Fruit fly (Drosophila melanogaster) Kc167 (cell line): ENCODE results near the gene CG10561.

Experiments used
- Myc ChIP-seq: fragments of >200 bp; optimal IDR thresholded peaks from 2 replicates; lab custom pipeline; 2017; ENCODE audit warnings: missing external identifiers
- Sin3A ChIP-seq: fragments of >200 bp; optimal IDR thresholded peaks from 2 replicates; lab custom pipeline; 2018; ENCODE audit warnings: missing external identifiers
- h ChIP-seq: fragments of >200 bp; optimal IDR thresholded peaks from 3 replicates; lab custom pipeline; 2018; ENCODE audit warnings: missing external identifiers
- insv ChIP-seq: fragments of >200 bp; optimal IDR thresholded peaks from 3 replicates; lab custom pipeline; 2018; ENCODE audit warnings: missing external identifiers
- psq ChIP-seq: fragments of >200 bp; optimal IDR thresholded peaks from 2 replicates; lab custom pipeline; 2017; ENCODE audit warnings: missing external identifiers
- ttk ChIP-seq: sonication (Bioruptor generic); optimal IDR thresholded peaks from 2 replicates; lab custom pipeline; 2017; ENCODE audit warnings: missing external identifiers

Gene CG10561

DNA sequence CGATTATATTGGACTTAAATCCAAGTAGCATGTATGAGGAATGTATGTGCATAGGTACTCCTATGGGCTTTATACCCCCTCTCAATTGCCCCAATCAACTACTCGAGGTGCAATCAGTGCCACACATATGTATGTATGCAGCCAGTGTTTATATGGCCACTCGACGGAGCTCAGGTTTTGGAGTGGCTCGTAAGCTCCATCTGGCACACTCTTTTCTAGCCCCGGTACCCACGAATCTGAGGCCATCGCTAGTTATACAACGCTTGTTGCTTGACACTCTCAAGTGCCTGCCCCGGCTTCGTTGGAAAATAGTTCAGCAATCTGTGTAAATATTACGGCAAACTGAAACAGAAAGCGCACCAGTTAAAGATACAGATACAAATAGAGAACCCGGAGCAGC is 17.8 kb upstream of the CG10561 start:
- no peak for TF ChIP-seq Myc
- TF ChIP-seq h (lab: Kevin White, UChicago) = no peak
- no peak for TF ChIP-seq psq
- no peak for TF ChIP-seq insv (lab: Kevin White, UChicago)
- no peak for TF ChIP-seq ttk (lab: Kevin White, UChicago)

DNA sequence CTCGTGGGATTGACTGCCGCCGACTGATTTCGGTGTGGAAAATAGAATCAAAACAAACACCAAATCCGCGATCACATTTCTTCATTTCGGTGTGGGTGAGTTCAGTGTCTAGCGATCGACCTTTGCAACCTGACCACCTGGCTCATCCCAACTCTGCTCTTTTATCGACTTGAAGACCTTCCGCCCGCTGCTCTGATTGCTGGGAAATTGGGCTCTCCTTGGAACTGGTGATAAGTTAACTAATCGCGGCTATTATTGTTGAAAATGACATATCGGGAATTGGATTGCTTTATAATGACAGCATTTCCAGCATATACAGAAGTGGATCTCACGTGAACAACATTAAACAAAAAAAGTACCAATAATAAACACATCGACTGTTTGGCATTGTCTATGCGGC is 16.8 kb upstream of the CG10561 start:
- TF ChIP-seq Sin3A (lab: Kevin White, UChicago) (no peak), psq (no peak), h (lab: Kevin White, UChicago) (no peak), Myc (no peak), insv (lab: Kevin White, UChicago) (no peak), ttk (lab: Kevin White, UChicago) (no peak)

DNA sequence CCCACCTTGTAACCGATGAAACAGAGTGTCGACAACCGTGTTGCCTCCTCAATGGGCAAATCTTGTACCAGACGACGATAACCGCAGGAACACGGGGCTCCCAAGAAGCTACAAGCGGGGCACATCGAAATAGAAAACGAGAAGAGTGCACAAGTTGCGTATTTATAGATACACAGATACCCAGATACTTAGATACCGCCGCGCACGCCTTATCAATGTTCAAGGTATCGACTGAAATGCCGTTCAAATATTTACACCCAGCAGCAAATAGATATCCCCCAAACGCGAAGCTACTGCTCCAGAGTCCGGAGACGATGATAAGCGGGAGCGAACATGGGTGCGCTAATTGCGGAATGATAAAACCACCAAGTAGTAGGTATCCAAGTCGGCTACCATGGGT is 15.5 kb upstream of the CG10561 start:
- TF ChIP-seq h (lab: Kevin White, UChicago) (no peak), insv (lab: Kevin White, UChicago) (no peak), psq (no peak), Myc (no peak), ttk (lab: Kevin White, UChicago) (no peak)

DNA sequence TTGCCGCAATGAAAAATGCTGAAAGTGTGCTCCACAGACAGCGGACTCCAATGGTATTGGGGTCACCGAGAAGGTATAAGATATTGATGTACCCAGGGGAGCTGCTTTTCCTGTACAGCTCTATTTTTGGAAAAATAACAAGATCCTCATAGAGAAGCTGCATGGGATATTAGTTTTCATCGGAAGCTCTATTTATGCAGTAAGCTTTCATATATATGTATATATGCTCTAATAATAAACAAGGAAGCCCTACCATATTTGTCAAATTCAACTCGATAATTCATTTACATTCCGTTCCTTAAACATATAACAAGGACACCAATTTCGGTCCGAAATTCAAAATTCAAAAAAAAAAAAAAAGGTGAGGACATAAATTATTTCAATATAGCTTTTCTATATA is 12.5 kb upstream of the CG10561 start, which contains the start of the genes CG17344 and CG43731:
Gene CG17344 (plus strand): TSS at position 301 of the 400 bp plus-strand sequence.
Gene CG43731 (plus strand): TSS at position 301 of the 400 bp plus-strand sequence.
- TF ChIP-seq insv (lab: Kevin White, UChicago) = no peak
- TF ChIP-seq Sin3A (lab: Kevin White, UChicago) = no peak
- TF ChIP-seq psq = no peak
- no peak for TF ChIP-seq h (lab: Kevin White, UChicago)
- no peak for TF ChIP-seq ttk (lab: Kevin White, UChicago)
- no peak for TF ChIP-seq Myc

DNA sequence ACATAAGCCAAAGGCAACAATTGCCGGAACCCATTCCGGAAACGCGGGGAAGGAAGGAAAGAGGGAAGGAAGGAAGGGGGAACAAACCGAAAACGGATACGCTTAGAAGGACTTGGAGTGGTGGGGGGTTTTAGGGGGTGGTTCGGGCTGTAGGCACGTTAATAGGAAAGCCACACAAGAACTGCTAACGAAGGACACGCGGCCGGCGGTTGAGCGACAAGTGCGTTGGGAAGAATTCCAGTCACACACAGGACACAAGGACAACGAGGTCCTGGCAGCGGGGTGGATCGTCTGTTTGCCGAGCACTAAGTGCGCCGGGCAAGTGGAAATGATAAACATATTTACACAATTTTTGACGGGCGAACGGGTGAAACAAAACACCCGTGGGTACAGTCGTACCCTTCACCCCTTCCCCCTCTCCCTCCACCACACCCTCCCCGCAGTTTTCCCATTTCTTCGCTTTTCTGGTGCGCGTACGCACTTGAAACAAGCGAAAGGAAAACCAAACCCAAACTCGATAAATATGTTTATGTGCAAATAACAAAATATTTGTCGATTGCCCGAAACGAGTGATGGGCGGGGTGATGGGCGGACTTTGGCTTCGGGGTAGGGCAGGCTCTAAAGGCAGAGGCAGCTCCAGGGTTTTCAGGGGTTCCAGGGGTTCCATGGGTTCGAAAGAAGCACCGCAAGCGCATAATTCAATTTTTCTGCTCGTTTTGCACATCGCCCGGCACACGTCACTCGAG is 10.9 kb upstream of the CG10561 start:
- no peak for TF ChIP-seq Sin3A (lab: Kevin White, UChicago)
- TF ChIP-seq Myc = no peak
- TF ChIP-seq insv (lab: Kevin White, UChicago) = no peak
- no peak for TF ChIP-seq ttk (lab: Kevin White, UChicago)
- no peak for TF ChIP-seq h (lab: Kevin White, UChicago)
- TF ChIP-seq psq = no peak

DNA sequence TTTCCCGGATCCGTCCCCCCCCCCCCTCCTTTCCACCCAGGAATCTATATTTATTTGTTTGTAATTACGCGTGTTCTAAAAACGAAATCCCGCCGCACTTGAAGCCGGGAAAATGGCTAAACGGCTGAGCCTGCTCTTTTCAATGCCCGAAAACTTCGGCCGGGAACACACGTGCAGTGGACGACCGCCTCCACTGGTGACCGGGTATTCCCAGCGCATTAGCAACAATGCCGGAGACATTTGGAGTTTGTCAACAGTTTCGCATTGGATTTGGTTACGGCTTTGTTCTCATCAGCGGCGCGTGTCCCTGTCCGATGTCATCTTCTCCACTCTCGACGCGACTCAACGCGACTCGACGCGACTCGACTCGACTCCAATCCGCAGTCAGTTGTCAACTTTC is 9.8 kb upstream of the CG10561 start:
- TF ChIP-seq insv (lab: Kevin White, UChicago) = no peak
- TF ChIP-seq ttk (lab: Kevin White, UChicago) = no peak
- TF ChIP-seq h (lab: Kevin White, UChicago) = no peak
- no peak for TF ChIP-seq Sin3A (lab: Kevin White, UChicago)
- no peak for TF ChIP-seq Myc
- no peak for TF ChIP-seq psq

DNA sequence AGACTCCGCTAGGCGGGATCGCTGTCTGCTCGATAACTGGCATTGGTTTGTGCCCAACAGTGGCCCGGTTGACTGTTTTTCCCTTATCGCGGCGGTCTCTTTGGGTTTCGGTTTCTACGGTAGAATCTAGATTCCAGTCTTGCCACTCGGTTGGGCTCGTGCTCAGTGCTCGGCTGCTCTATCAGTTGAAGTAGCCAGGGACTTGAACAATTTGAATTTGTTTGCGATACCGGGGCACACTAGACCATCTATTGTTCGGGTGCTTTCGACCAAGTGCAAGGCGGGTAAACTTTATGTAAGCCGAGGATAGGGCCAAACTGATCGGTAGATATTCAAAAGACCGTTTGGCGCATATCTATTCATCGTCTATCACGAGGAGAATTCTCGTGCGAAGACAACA is 8.0 kb upstream of the CG10561 start:
- no peak for TF ChIP-seq Myc

DNA sequence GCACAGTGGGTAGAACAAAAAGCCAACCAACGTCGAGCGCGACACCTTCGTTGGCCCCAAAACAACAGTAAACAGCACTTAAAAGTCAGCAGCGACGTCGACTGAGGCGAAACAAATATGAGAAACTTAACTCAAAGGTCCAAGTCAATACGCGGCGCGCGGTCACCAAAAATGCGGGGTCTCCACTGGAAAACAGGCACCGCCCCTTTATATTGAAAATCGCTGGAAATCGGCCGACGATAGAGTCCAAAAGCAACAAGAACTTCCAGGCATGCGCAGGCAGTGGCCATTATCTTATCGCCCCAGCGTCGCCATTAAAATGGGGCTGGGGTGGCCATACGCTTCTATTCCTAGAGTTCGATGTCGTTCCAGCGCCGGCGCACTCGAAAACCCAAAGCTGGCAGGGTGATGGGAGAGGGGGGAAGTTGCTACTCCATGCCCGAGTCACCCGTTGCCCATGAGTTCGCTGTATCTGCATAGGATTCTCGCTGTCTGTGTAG is 5.8 kb upstream of the CG10561 start, which contains the start of gene Lim3:
Gene Lim3 (minus strand): TSS at position 51 of the 500 bp plus-strand sequence.
- TF ChIP-seq psq = no peak
- no peak for TF ChIP-seq insv (lab: Kevin White, UChicago)
- TF ChIP-seq h (lab: Kevin White, UChicago) = no peak
- TF ChIP-seq ttk (lab: Kevin White, UChicago) = no peak
- TF ChIP-seq Myc = no peak

DNA sequence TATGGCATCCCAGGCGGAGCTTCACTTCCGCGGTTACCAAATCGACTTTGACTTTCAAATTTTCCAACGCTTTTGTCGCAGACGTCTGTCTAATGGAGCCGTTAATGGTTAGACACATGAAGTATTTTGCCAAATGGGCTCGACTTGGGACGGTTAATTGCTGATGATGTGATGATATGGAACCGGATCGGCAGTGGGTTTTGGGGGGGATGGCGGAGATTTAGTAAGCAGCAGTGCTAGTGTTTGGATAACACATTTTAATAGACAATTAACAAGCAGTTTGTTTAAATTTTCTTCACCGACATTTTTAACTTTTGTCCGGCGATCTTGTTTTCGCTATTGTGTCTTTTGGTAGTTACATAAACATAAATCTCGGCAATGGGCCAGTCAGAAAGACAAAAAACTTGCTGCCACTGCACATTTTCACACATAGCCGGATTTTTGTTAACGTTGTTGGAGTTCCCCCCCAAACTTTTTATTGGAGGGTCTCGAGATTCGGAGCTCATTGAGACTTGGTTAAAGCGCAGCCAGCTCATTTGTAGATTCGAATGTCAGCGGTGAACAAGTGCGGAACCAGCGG is 4.5 kb upstream of the CG10561 start, which contains the start of gene amd:
Gene amd (plus strand): TSS at position 530 of the 580 bp plus-strand sequence.
- TF ChIP-seq Myc = no peak

DNA sequence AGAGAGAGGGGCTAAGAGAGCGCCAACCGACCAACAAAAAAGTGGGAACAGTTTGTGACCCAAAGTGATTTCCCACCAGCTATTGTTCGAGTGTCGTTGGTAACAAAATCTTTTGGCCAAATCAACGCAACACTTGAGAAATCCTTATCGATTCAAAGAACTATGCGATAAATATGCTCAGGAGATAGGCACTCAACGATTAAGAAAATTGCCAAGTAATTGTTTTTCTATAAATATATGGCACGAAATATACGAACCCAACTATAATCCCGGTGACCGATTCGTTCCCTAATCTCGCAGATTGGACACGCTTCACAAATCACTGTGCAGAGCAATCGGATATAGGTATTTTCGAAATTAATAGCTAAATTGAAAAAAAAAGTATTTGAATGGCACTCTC is 3.1 kb upstream of the CG10561 start:
- TF ChIP-seq ttk (lab: Kevin White, UChicago) (no peak), psq (no peak), Myc (no peak), Sin3A (lab: Kevin White, UChicago) (no peak), h (lab: Kevin White, UChicago) (no peak), insv (lab: Kevin White, UChicago) (no peak)

DNA sequence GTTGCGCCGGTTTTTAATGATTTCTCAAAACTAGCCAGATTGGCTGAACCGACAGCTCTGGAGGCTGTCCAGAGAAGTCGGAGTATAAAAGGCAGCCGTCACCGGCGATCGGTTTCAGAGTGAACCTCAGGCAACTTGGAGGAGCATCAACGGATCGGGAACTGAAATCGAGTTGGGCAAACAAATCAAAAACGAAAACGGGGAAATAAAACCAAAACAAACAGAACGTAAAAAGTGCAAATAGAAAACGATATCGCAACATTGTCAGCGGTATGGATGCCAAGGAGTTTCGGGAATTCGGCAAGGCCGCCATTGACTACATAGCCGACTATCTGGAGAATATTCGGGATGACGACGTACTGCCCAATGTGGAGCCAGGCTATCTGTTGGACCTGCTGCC is 2.5 kb upstream of the CG10561 start:
- TF ChIP-seq ttk (lab: Kevin White, UChicago) (no peak), Sin3A (lab: Kevin White, UChicago) (no peak), psq (no peak), h (lab: Kevin White, UChicago) (no peak), Myc (no peak), insv (lab: Kevin White, UChicago) (no peak)

DNA sequence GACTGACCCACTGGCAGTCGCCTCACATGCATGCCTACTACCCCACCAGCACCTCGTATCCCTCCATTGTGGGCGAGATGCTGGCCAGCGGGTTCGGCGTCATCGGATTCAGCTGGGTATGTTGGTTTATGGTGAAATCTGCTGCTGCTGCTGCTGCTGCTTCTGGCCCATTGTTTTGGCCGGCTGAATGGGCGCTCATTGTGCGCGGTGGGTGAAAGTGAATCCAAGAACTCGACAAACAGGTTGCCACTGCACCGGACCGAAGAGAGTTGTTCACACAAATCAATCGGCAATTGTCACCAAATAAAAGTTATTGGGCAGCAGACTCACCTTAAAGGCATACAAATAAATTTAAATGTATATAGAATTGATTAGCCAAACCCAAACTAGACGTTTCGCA is 2.0 kb upstream of the CG10561 start:
- TF ChIP-seq Myc = no peak
- no peak for TF ChIP-seq ttk (lab: Kevin White, UChicago)
- no peak for TF ChIP-seq insv (lab: Kevin White, UChicago)
- no peak for TF ChIP-seq Sin3A (lab: Kevin White, UChicago)
- no peak for TF ChIP-seq h (lab: Kevin White, UChicago)
- TF ChIP-seq psq = no peak
